Fruit fly (Drosophila melanogaster): ENCODE data around the gene CG33169.
A peak's percentile ranks its signal among the peaks of the same experiment; 100 is the strongest.

CG33169 gene

DNA sequence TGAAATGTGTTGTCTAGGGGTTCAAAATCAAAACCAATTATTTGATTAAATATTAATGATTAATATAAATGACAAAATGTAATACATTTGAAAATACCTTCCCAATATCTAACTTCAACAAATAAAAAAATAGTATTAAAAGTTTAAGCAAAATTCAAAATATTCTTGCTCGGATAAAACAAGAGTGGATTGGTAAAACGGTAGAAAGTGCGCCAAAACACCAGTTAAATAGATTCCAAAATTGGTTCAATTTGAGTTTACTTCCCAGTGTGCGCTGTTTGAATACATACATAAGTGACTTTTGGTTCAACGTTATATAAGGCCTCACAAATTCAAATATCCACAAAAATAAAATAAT lies 1.4 kb downstream of the CG33169 start (continued):
- TF ChIP-seq fd96Cb (tag; optimal IDR thresholded peaks at IDR 0.05) = peak; percentile 54
- TF ChIP-seq CG17385 (GFP tag; optimal IDR thresholded peaks at IDR 0.05) = peak; percentile 74
- TF ChIP-seq NFAT (GFP tag; IDR thresholded peaks at IDR 0.05) = peak; percentile 19; the same call in 1 of the 2 replicates
- TF ChIP-seq croc (GFP tag; conservative IDR thresholded peaks at IDR 0.05) = peak; percentile 49
- TF ChIP-seq CG11723 (GFP tag; optimal IDR thresholded peaks at IDR 0.05) = peak; percentile 45
- peak; percentile 49 for TF ChIP-seq Max (GFP tag; optimal IDR thresholded peaks at IDR 0.05)
- no peak for TF ChIP-seq CG15601 (tag; optimal IDR thresholded peaks at IDR 0.05)
- TF ChIP-seq Sry-β (GFP tag; optimal IDR thresholded peaks at IDR 0.05) = no peak
- TF ChIP-seq CG12219 (GFP tag; optimal IDR thresholded peaks at IDR 0.05) = peak; percentile 16
- TF ChIP-seq z (GFP tag; IDR thresholded peaks at IDR 0.05) = no peak
- TF ChIP-seq org-1 (GFP tag; optimal IDR thresholded peaks at IDR 0.05) = peak; percentile 68
- peak; percentile 72 for TF ChIP-seq Vsx1 (GFP tag; optimal IDR thresholded peaks at IDR 0.05)
- peak; percentile 7 to 69 for TF ChIP-seq dpn (GFP tag; optimal IDR thresholded peaks at IDR 0.05)
- no peak for TF ChIP-seq crp (GFP tag; optimal IDR thresholded peaks at IDR 0.05)
- peak; percentile 15; the same call in 1 of the 2 replicates for TF ChIP-seq ara (GFP tag; IDR thresholded peaks at IDR 0.05)
- no peak for TF ChIP-seq CG7745 (tag; optimal IDR thresholded peaks at IDR 0.05)
- TF ChIP-seq E2f2 (GFP tag; IDR thresholded peaks at IDR 0.05) = peak; percentile 53; the same call in 1 of the 2 replicates
- peak; percentile 45 for TF ChIP-seq CG12155 (GFP tag; optimal IDR thresholded peaks at IDR 0.05)
- TF ChIP-seq trh (GFP tag; optimal IDR thresholded peaks at IDR 0.05) = peak; percentile 29
- TF ChIP-seq CG15269 (tag; optimal IDR thresholded peaks at IDR 0.05) = peak; percentile 88
- peak; percentile 2 for TF ChIP-seq CG3065 (GFP tag; optimal IDR thresholded peaks at IDR 0.05)
- peak; percentile 44 for TF ChIP-seq wdn (GFP tag; IDR thresholded peaks at IDR 0.05)
- TF ChIP-seq CG1024 (GFP tag; IDR thresholded peaks at IDR 0.05) = no peak
- peak; percentile 62 for TF ChIP-seq CG6813 (GFP tag; optimal IDR thresholded peaks at IDR 0.05)
- no peak for TF ChIP-seq CG15479 (GFP tag; optimal IDR thresholded peaks at IDR 0.05)
- no peak; the same call in 1 of the 2 replicates for TF ChIP-seq Ravus (GFP tag; IDR thresholded peaks at IDR 0.05)
- TF ChIP-seq bigmax (GFP tag; optimal IDR thresholded peaks at IDR 0.05) = no peak
- no peak for TF ChIP-seq pho (GFP tag; optimal IDR thresholded peaks at IDR 0.05)
- TF ChIP-seq ken (GFP tag; IDR thresholded peaks at IDR 0.05) = 0 out of 3 replicates have a peak, but pooled peaks have one; percentile 63
- no peak for TF ChIP-seq onecut (GFP tag; IDR thresholded peaks at IDR 0.05)
- TF ChIP-seq sd (tag; optimal IDR thresholded peaks at IDR 0.05) = peak; percentile 56
- peak; percentile 56 for TF ChIP-seq Med (GFP tag)
- TF ChIP-seq CG9797 (GFP tag; optimal IDR thresholded peaks at IDR 0.05) = no peak
- TF ChIP-seq CG10959 (GFP tag; IDR thresholded peaks at IDR 0.05) = no peak
- no peak for TF ChIP-seq tna (GFP tag; IDR thresholded peaks at IDR 0.05; ENCODE audit: partially characterized antibody)
- TF ChIP-seq HLHmδ (GFP tag; optimal IDR thresholded peaks at IDR 0.05) = no peak
- no peak for TF ChIP-seq amos (GFP tag; IDR thresholded peaks at IDR 0.05; ENCODE audit: partially characterized antibody)
- TF ChIP-seq Atf3 (GFP tag; optimal IDR thresholded peaks at IDR 0.05) = peak; percentile 12
- no peak for TF ChIP-seq CG2129 (GFP tag; IDR thresholded peaks at IDR 0.05; ENCODE audit: partially characterized antibody)
- no peak for TF ChIP-seq CHES-1-like (GFP tag; optimal IDR thresholded peaks at IDR 0.05)
- no peak for TF ChIP-seq stwl (tag; optimal IDR thresholded peaks at IDR 0.05)
- no peak for TF ChIP-seq lola (GFP tag; optimal IDR thresholded peaks at IDR 0.05)
- TF ChIP-seq kah (GFP tag; optimal IDR thresholded peaks at IDR 0.05) = peak; percentile 30
- peak; percentile 72 for TF ChIP-seq CG12659 (GFP tag; optimal IDR thresholded peaks at IDR 0.05)
- TF ChIP-seq mam (GFP tag; optimal IDR thresholded peaks at IDR 0.05) = no peak
- TF ChIP-seq zfh2 (GFP tag; optimal IDR thresholded peaks at IDR 0.05) = no peak
- no peak for TF ChIP-seq hkb (optimal IDR thresholded peaks at IDR 0.05)
- peak; percentile 84 for TF ChIP-seq hkb (GFP tag; IDR thresholded peaks at IDR 0.05)
- peak; percentile 78 for TF ChIP-seq Sox100B (GFP tag; optimal IDR thresholded peaks at IDR 0.05)
- no peak for TF ChIP-seq usp (GFP tag; optimal IDR thresholded peaks at IDR 0.05)
- no peak for TF ChIP-seq Usf (GFP tag; optimal IDR thresholded peaks at IDR 0.05)
